Worm (Caenorhabditis elegans): Measurements from ENCODE around the gene Y57A10A.27.

Y57A10A.27 gene

ce11 chrII:12263971-12264554 lies 10.8 kb downstream of the Y57A10A.27 start, which contains the start of gene faxc-1:
Gene faxc-1, plus strand, starts transcription at chrII:12264192.
- TF ChIP-seq unc-55 (GFP tag; optimal IDR thresholded peaks at IDR 0.05) = peak; percentile 29
- TF ChIP-seq ceh-24 (tag; optimal IDR thresholded peaks at IDR 0.05) = no peak
- no peak for TF ChIP-seq fkh-10 (GFP tag; optimal IDR thresholded peaks at IDR 0.05)

- peak; percentile 3 for TF ChIP-seq ref-2 (tag; optimal IDR thresholded peaks at IDR 0.05)
- peak; percentile 14 for TF ChIP-seq tbx-2 (tag; optimal IDR thresholded peaks at IDR 0.05)
- peak; percentile 20 for TF ChIP-seq pax-1 (tag; optimal IDR thresholded peaks at IDR 0.05)
- no peak for TF ChIP-seq dve-1 (tag; optimal IDR thresholded peaks at IDR 0.05)
- TF ChIP-seq rnt-1 (tag; optimal IDR thresholded peaks at IDR 0.05) = peak; percentile 38
- no peak for TF ChIP-seq lim-6 (tag; optimal IDR thresholded peaks at IDR 0.05)
- TF ChIP-seq unc-55 (GFP tag; optimal IDR thresholded peaks at IDR 0.05) = peak; percentile 31
Measured at ce11 chrII:12262567-12262966, 12.3 kb downstream of the Y57A10A.27 start.

- no peak for TF ChIP-seq rnt-1 (tag; optimal IDR thresholded peaks at IDR 0.05)
- no peak for TF ChIP-seq ceh-18 (tag; optimal IDR thresholded peaks at IDR 0.05)
- TF ChIP-seq dve-1 (tag; optimal IDR thresholded peaks at IDR 0.05) = no peak
- no peak for TF ChIP-seq zip-5 (tag; optimal IDR thresholded peaks at IDR 0.05)
- no peak for TF ChIP-seq unc-55 (GFP tag; optimal IDR thresholded peaks at IDR 0.05)
- no peak for TF ChIP-seq ttx-3 (tag; optimal IDR thresholded peaks at IDR 0.05)
- TF ChIP-seq pag-3 (tag; optimal IDR thresholded peaks at IDR 0.05; ENCODE audit: borderline replicate concordance) = no peak
Measured at ce11 chrII:12261147-12261821, 13.6 kb downstream of the Y57A10A.27 start.

DNA sequence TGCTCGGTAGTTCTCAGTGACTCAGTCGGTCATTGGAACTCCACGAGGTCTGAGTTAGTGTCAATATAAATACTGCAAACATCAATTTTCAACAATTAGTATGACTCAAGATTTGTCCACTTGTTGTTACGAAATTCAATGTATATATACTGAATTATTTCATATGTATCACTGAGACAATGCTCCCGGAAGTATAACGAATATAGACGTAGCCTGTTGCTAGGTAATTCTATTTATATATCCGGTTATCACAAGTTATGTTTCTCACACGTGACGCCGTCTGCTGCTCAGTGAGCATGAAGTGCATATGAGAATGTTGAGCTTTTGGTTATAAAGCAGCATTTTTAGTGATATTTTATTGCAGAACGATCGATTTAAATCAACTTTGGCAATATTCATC lies 14.3 kb downstream of the Y57A10A.27 start:
- TF ChIP-seq unc-3 (GFP tag; conservative IDR thresholded peaks at IDR 0.05) (no peak), unc-3 (tag; optimal IDR thresholded peaks at IDR 0.05) (no peak), ceh-6 (GFP tag; optimal IDR thresholded peaks at IDR 0.05) (no peak), ref-2 (tag; optimal IDR thresholded peaks at IDR 0.05) (no peak), hlh-30 (tag; optimal IDR thresholded peaks at IDR 0.05; ENCODE audit: insufficient read depth) (no peak), ceh-9 (tag; optimal IDR thresholded peaks at IDR 0.05) (no peak), hlh-8 (tag; optimal IDR thresholded peaks at IDR 0.05) (no peak), F13H6.1 (tag; optimal IDR thresholded peaks at IDR 0.05) (no peak), tbx-7 (tag; optimal IDR thresholded peaks at IDR 0.05) (no peak), nhr-11 (tag; optimal IDR thresholded peaks at IDR 0.05) (no peak), zip-5 (tag; optimal IDR thresholded peaks at IDR 0.05) (no peak), che-1 (tag; optimal IDR thresholded peaks at IDR 0.05) (no peak), elt-2 (tag; optimal IDR thresholded peaks at IDR 0.05) (no peak), dmd-4 (tag; optimal IDR thresholded peaks at IDR 0.05; ENCODE audit: borderline replicate concordance) (no peak), ztf-16 (tag; optimal IDR thresholded peaks at IDR 0.05) (no peak), ceh-18 (tag; optimal IDR thresholded peaks at IDR 0.05) (no peak), dve-1 (tag; optimal IDR thresholded peaks at IDR 0.05) (no peak), pha-2 (tag; optimal IDR thresholded peaks at IDR 0.05) (no peak), ceh-2 (tag; optimal IDR thresholded peaks at IDR 0.05) (no peak), ets-4 (tag; optimal IDR thresholded peaks at IDR 0.05) (no peak)

DNA sequence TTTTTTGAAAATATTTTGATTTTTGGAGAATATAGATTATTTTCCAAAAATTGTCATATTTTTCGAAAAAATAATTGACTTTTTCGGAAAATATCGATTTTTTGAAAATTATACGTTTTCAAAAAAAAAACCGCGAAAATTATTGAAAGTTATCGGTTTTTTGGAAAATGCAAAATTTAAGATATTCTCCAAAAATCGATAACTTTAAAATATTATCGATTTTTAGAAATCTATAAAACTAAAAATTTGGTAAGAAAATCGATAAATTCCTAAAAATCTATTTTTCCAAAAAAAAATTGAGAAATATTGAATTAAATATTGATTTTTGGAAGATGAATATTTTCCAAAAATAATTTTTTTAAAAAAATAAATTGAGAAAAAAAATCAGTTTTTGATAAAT lies 17.7 kb downstream of the Y57A10A.27 start:
- TF ChIP-seq sox-4 (tag; optimal IDR thresholded peaks at IDR 0.05) (no peak), elt-2 (tag; optimal IDR thresholded peaks at IDR 0.05) (no peak), pha-4 (tag; optimal IDR thresholded peaks at IDR 0.05) (no peak), pqm-1 (tag; optimal IDR thresholded peaks at IDR 0.05) (no peak), unc-55 (GFP tag; optimal IDR thresholded peaks at IDR 0.05) (no peak), che-1 (tag; optimal IDR thresholded peaks at IDR 0.05) (no peak), fax-1 (tag; optimal IDR thresholded peaks at IDR 0.05) (no peak), pag-3 (tag; optimal IDR thresholded peaks at IDR 0.05; ENCODE audit: borderline replicate concordance) (no peak), nhr-232 (tag; optimal IDR thresholded peaks at IDR 0.05) (no peak), dve-1 (tag; optimal IDR thresholded peaks at IDR 0.05) (no peak), mec-3 (tag; optimal IDR thresholded peaks at IDR 0.05; ENCODE audit: borderline replicate concordance) (no peak), tbx-7 (tag; optimal IDR thresholded peaks at IDR 0.05) (no peak), hlh-6 (tag; optimal IDR thresholded peaks at IDR 0.05) (no peak), ceh-19 (GFP tag; optimal IDR thresholded peaks at IDR 0.05) (no peak)
